Worm (Caenorhabditis elegans): ENCODE data around the gene ced-10.

Gene ced-10

DNA sequence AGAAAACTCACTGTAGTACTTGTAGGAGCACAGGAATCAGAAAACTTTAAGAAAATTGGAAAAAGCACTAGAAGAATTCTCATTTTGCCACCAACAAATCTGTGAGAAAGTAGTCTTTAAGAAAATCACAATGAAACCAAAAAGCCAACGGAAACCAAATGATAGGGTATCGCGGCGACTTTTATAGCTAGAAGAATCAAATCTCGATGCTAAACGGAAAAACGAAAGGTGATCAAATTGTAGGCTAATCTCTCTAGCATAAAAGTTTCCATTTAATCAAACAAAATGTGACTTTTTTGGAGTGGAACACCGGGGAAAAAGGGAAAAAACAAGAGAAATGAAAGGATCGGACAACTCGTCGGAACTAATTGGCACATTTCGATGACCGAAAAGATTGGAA lies 13.0 kb downstream of the ced-10 start, which contains the start of gene C09G12.17:
Gene C09G12.17, minus strand, starts transcription at position 101 of the 400 bp plus-strand sequence.
- TF ChIP-seq fkh-8 (tag; optimal IDR thresholded peaks at IDR 0.05): no peak
- TF ChIP-seq sptf-1 (tag; optimal IDR thresholded peaks at IDR 0.05): no peak
- TF ChIP-seq ceh-88 (GFP tag; IDR thresholded peaks at IDR 0.05): no peak
- no peak for TF ChIP-seq grh-1 (GFP tag; IDR thresholded peaks at IDR 0.05)
- TF ChIP-seq fkh-10 (GFP tag; optimal IDR thresholded peaks at IDR 0.05): no peak
- TF ChIP-seq hlh-17 (GFP tag; optimal IDR thresholded peaks at IDR 0.05; ENCODE audit: borderline replicate concordance): no peak
- TF ChIP-seq aha-1 (tag; optimal IDR thresholded peaks at IDR 0.05): no peak
- no peak for TF ChIP-seq dpl-1 (GFP tag; optimal IDR thresholded peaks at IDR 0.05)
- no peak for TF ChIP-seq C16A3.4 (tag; optimal IDR thresholded peaks at IDR 0.05)
- no peak for TF ChIP-seq vab-15 (tag; optimal IDR thresholded peaks at IDR 0.05)
- TF ChIP-seq skn-1 (tag; optimal IDR thresholded peaks at IDR 0.05): no peak
- no peak for TF ChIP-seq mep-1 (tag; optimal IDR thresholded peaks at IDR 0.05)
- no peak for TF ChIP-seq hlh-4 (tag; optimal IDR thresholded peaks at IDR 0.05)

DNA sequence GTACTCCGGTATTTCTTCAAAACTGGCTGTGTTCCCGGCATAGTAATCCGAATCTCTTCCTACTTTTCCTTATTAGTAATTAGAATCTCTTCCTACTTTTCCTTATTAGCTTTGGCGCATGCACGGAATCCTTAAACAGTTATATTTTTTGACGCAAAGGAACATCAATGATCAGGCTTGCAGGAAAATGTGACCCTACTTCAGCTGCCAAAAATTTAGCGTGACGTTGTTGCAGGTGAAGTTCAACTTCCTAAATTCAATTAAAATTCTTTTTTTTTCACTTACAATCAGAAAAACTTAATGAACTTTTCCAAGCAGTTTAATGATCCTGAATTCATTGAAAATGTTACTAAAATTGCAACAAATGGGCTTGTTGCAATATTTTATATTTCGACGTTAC lies 16.0 kb downstream of the ced-10 start, which contains the start of gene srz-79:
Gene srz-79, plus strand, starts transcription at position 301 of the 400 bp plus-strand sequence.
- TF ChIP-seq hlh-4 (tag; optimal IDR thresholded peaks at IDR 0.05) (peak; percentile 41), ets-5 (GFP tag; IDR thresholded peaks at IDR 0.05) (no peak)

DNA sequence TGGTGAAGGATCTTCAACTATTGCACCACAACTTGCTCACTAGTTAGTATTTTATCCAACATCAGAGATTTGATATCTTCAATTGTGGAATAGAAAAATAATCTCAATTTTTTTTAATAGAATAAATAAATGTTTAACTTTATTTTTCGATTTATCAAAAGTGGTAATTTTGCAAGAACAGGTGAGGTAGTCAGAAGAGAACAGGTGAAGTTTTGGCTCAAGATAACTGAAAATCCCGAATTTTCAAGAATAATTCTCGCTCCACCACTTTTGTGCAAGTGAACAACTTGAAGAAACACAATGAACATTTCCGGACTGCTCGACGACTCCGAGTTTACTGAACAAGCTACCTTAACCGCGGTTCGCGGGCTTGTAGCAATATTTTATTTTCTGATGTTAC lies 17.9 kb downstream of the ced-10 start, which contains the start of gene srz-78:
Gene srz-78, plus strand, starts transcription at position 301 of the 400 bp plus-strand sequence.
- TF ChIP-seq efl-1 (optimal IDR thresholded peaks at IDR 0.05) (no peak), efl-1 (GFP tag; optimal IDR thresholded peaks at IDR 0.05 in 1 of 2) (peak in 1 of 2 experiments; percentile 32), nhr-12 (tag; optimal IDR thresholded peaks at IDR 0.05) (no peak), sup-37 (GFP tag; optimal IDR thresholded peaks at IDR 0.05) (no peak), nhr-20 (tag; optimal IDR thresholded peaks at IDR 0.05) (no peak)

DNA sequence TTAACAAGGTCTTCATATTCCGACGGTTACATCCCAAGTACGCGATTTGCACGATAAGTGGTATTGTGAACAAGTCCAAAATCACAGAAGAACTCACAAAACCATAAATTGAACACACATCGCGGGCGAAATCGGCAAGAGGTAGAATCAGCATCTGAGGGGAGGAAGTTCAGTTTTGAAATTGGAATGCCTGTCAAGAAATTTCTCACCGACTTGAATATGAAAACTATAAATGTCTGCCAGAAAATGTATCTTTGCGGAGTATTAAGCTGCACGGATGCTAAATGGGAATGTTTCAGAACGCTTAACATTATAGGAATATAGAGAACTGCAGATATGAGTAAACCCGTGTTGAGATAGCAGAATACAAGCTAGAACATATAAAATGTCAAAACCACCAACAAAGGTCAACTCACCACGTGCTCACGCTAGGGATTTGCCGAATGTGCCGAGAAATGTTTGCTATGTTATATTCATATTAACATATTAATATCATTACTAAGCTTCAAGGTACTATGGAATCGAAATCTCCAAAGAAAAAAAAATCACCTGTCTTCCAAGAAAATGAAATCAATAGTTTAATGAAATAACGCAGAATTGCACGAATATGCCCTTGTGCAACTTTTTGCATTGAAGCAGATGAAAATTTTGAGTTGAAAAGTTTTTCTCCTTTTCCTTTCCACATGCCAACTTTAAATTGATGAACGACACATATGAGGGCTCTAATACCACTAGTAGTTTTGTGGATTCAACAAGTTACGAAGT lies 26.9 kb downstream of the ced-10 start, which contains the start of gene srz-82:
Gene srz-82, plus strand, starts transcription at position 701 of the 765 bp plus-strand sequence.
- TF ChIP-seq fkh-8 (tag; optimal IDR thresholded peaks at IDR 0.05) (peak; percentile 32), efl-1 (optimal IDR thresholded peaks at IDR 0.05) (no peak), efl-1 (GFP tag; optimal IDR thresholded peaks at IDR 0.05 in 1 of 2) (peak in 1 of 2 experiments; percentile 15), aha-1 (tag; optimal IDR thresholded peaks at IDR 0.05) (no peak), hlh-4 (tag; optimal IDR thresholded peaks at IDR 0.05) (peak; percentile 99)

DNA sequence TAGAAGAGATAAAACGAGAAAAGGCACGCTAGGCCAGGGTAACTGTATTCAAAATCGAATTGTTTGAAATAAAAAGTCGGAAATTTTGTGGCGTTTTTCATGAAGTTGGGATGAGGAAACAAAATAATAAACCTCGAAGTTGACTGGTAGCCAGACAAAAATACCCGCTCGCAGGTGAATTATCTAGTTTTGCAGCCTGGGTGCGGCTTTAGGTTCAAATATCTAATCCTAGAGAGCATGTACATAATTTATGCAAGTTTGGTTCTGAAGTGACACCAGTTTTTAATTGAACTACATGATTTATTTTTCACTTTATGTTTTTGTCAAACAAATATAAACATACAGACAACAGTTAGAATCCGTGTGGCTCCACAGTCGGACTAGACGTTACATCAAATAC lies 27.6 kb downstream of the ced-10 start, which contains the start of gene srz-37:
Gene srz-37, minus strand, starts transcription at position 101 of the 400 bp plus-strand sequence.
- TF ChIP-seq zag-1 (tag; optimal IDR thresholded peaks at IDR 0.05): no peak
- no peak for TF ChIP-seq nhr-71 (tag; optimal IDR thresholded peaks at IDR 0.05)
- TF ChIP-seq Y116A8C.19 (tag; optimal IDR thresholded peaks at IDR 0.05; ENCODE audit: borderline replicate concordance): no peak
- no peak for TF ChIP-seq nhr-90 (tag; optimal IDR thresholded peaks at IDR 0.05; ENCODE audit: poor library complexity)
- no peak for TF ChIP-seq nhr-85 (tag)
- TF ChIP-seq nhr-47 (tag; optimal IDR thresholded peaks at IDR 0.05): no peak
- no peak for TF ChIP-seq ceh-82 (tag; optimal IDR thresholded peaks at IDR 0.05)
- TF ChIP-seq zip-4 (GFP tag; optimal IDR thresholded peaks at IDR 0.05): no peak

DNA sequence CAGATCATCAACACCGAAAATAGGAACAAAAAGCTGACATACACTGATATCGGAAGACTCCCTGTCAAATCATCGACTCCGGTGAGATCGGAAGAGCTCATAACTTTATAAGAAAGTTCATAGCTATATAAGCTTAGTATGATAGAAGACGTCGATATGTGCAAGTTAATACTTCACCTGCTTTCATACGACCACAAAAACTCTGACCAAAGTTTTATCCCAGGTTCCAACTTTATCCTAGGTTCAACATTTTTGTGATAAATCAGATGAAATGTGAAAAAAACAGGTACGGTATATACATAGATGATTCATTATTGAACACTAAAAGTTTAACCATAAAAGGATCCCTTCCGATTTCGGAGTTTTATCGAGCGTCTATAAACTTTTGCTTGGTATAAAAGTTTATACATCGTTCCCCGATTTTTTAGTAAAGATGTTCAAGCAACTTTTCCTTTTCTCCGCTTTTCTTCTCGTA lies 30.4 kb downstream of the ced-10 start, which contains the start of the genes srz-70 and C09G12.5:
Gene srz-70, minus strand, starts transcription at position 101 of the 475 bp plus-strand sequence.
Gene C09G12.5, plus strand, starts transcription at position 425 of the 475 bp plus-strand sequence.
- TF ChIP-seq aly-2 (tag; optimal IDR thresholded peaks at IDR 0.05): no peak
- no peak for TF ChIP-seq ces-1 (GFP tag; optimal IDR thresholded peaks at IDR 0.05)
- TF ChIP-seq fkh-10 (GFP tag; optimal IDR thresholded peaks at IDR 0.05): no peak
- TF ChIP-seq hlh-4 (tag; optimal IDR thresholded peaks at IDR 0.05): no peak
